Worm (Caenorhabditis elegans): ENCODE data around the gene msp-51.

msp-51 gene

DNA sequence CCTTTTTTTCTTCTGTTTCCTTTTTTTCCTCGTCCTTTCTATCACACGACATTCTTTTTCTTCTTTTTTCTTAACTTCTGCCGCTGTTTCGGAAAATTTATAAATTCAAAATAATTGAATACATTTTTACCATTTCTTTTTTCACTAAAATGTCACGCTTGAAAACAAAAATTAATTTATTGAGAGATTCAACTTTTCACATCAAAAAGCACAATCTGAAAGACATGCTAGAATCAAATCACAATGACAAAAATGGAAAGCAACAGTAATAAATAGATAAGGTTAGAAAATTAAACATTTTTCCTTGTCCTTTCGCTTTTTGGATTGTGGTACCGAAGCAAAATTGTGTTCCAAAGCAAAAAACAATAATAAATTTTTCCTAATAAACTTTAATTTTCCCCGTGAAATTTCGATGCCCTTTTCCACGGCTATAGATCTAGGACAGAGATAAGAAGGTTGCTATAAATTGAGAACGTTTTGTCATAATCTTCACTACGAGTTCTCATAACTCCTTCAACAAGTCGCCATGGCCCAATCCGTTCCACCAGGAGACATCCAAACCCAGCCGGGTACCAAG, 2.4 kb upstream of the msp-51 start, which contains the start of the genes ZK354.6 and msp-113:
Gene ZK354.6 (minus strand): TSS at position 101 of the 577 bp plus-strand sequence.
Gene msp-113 (plus strand): TSS at position 527 of the 577 bp plus-strand sequence.
- TF ChIP-seq tbx-37 (GFP tag; conservative IDR thresholded peaks at IDR 0.05), result no peak
- TF ChIP-seq hmbx-1 (tag; optimal IDR thresholded peaks at IDR 0.05), result no peak
- no peak for TF ChIP-seq hmg-4 (GFP tag; optimal IDR thresholded peaks at IDR 0.05)
- TF ChIP-seq ama-1 (optimal IDR thresholded peaks at IDR 0.05), result no peak
- TF ChIP-seq aly-1 (tag; optimal IDR thresholded peaks at IDR 0.05), result no peak
- no peak for TF ChIP-seq ets-7 (tag; optimal IDR thresholded peaks at IDR 0.05)
- TF ChIP-seq tra-4 (tag; optimal IDR thresholded peaks at IDR 0.05), result no peak
- TF ChIP-seq hnd-1 (tag; optimal IDR thresholded peaks at IDR 0.05), result no peak
- TF ChIP-seq pes-1 (GFP tag; IDR thresholded peaks at IDR 0.05), result no peak
- no peak for TF ChIP-seq F13C5.2 (tag; optimal IDR thresholded peaks at IDR 0.05)
- TF ChIP-seq B0310.2 (tag; optimal IDR thresholded peaks at IDR 0.05), result no peak
- no peak for TF ChIP-seq scrt-1 (GFP tag; IDR thresholded peaks at IDR 0.05)
- TF ChIP-seq flt-1 (GFP tag; IDR thresholded peaks at IDR 0.05), result no peak
- no peak for TF ChIP-seq ceh-13 (GFP tag; optimal IDR thresholded peaks at IDR 0.05)
- TF ChIP-seq sea-1 (GFP tag; conservative IDR thresholded peaks at IDR 0.05), result no peak
- TF ChIP-seq ceh-36 (tag; optimal IDR thresholded peaks at IDR 0.05), result no peak
- TF ChIP-seq tbx-11 (GFP tag; IDR thresholded peaks at IDR 0.05), result no peak

DNA sequence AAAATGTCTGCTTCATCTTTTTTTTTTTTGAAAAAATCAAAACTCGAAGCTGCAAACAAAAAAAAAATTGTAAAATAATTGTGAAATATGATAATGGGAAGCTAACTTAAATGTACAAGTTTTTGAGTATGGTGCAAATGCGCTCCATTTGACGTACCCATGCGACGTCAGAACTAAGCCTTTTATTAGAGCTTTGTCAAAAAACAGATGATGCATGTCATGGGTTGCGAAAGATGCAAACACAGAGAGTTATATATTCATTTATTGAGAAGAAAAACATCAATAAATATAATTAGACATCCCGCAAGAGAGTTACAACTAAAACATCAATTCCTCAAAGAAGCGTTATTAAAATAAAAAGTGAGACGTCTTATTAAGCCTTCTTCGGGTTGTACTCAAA, 673 bp downstream of the msp-51 start:
- no peak for TF ChIP-seq ceh-13 (GFP tag; optimal IDR thresholded peaks at IDR 0.05)
- TF ChIP-seq ceh-36 (tag; optimal IDR thresholded peaks at IDR 0.05), result no peak

DNA sequence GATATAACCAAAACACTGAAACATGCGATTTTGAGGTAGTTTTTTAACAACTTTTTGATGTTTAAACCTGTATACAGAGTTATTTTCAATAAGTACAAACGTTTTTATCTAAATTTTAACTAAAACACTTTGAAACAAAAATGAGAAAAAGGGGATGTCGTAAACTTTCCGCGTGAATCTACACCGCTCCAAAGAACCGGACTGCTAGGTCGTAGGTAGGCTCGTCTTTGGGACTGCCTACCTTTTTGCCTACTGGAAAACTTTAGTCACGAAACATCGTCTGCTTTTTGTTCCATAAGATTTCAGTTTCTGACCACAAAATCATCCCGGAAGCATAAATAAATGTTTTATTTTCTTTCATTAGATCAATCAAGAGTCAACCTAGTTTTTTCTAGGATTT, 3.9 kb downstream of the msp-51 start:
- no peak for TF ChIP-seq tra-4 (tag; optimal IDR thresholded peaks at IDR 0.05)
- TF ChIP-seq ceh-13 (GFP tag; optimal IDR thresholded peaks at IDR 0.05), result no peak
- no peak for TF ChIP-seq flt-1 (GFP tag; IDR thresholded peaks at IDR 0.05)
- TF ChIP-seq B0310.2 (tag; optimal IDR thresholded peaks at IDR 0.05), result no peak
- TF ChIP-seq ceh-36 (tag; optimal IDR thresholded peaks at IDR 0.05), result no peak
- no peak for TF ChIP-seq hnd-1 (tag; optimal IDR thresholded peaks at IDR 0.05)
- TF ChIP-seq tbx-11 (GFP tag; IDR thresholded peaks at IDR 0.05), result no peak
- no peak for TF ChIP-seq scrt-1 (GFP tag; IDR thresholded peaks at IDR 0.05)
- TF ChIP-seq sea-1 (GFP tag; conservative IDR thresholded peaks at IDR 0.05), result no peak
- no peak for TF ChIP-seq tbx-37 (GFP tag; conservative IDR thresholded peaks at IDR 0.05)
- TF ChIP-seq hmbx-1 (tag; optimal IDR thresholded peaks at IDR 0.05), result no peak
- TF ChIP-seq pes-1 (GFP tag; IDR thresholded peaks at IDR 0.05), result no peak
- no peak for TF ChIP-seq ama-1 (optimal IDR thresholded peaks at IDR 0.05)

DNA sequence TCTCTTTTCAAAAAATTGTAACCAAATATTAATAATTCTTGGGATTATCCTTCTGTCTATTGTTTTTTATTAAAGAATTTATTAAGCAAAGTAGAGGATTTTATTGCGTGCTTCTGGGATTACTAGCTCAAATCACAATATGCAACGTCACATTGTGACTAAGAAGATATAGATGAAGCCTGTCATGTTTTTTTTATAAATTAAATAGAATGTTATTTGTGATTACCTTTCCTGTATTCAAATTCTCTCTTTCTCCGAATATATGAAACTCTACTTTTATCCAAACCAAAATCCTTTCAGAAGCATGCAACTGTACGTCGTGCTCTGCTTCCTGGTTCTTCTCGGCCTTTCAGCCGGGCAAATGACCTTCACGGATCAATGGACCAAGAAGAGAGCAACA, 4.6 kb downstream of the msp-51 start, which contains the start of gene nlp-47:
Gene nlp-47 (plus strand): TSS at position 301 of the 400 bp plus-strand sequence.
- TF ChIP-seq ceh-13 (GFP tag; optimal IDR thresholded peaks at IDR 0.05) (no peak), pes-1 (GFP tag; IDR thresholded peaks at IDR 0.05) (no peak), ets-7 (tag; optimal IDR thresholded peaks at IDR 0.05) (no peak), hnd-1 (tag; optimal IDR thresholded peaks at IDR 0.05) (no peak), hmbx-1 (tag; optimal IDR thresholded peaks at IDR 0.05) (no peak), tbx-11 (GFP tag; IDR thresholded peaks at IDR 0.05) (no peak), hmg-4 (GFP tag; optimal IDR thresholded peaks at IDR 0.05) (no peak), ceh-36 (tag; optimal IDR thresholded peaks at IDR 0.05) (no peak), ama-1 (optimal IDR thresholded peaks at IDR 0.05) (no peak), tra-4 (tag; optimal IDR thresholded peaks at IDR 0.05) (no peak), F13C5.2 (tag; optimal IDR thresholded peaks at IDR 0.05) (no peak), scrt-1 (GFP tag; IDR thresholded peaks at IDR 0.05) (no peak), aly-1 (tag; optimal IDR thresholded peaks at IDR 0.05) (no peak), sea-1 (GFP tag; conservative IDR thresholded peaks at IDR 0.05) (no peak), tbx-37 (GFP tag; conservative IDR thresholded peaks at IDR 0.05) (no peak), flt-1 (GFP tag; IDR thresholded peaks at IDR 0.05) (no peak), B0310.2 (tag; optimal IDR thresholded peaks at IDR 0.05) (no peak)

DNA sequence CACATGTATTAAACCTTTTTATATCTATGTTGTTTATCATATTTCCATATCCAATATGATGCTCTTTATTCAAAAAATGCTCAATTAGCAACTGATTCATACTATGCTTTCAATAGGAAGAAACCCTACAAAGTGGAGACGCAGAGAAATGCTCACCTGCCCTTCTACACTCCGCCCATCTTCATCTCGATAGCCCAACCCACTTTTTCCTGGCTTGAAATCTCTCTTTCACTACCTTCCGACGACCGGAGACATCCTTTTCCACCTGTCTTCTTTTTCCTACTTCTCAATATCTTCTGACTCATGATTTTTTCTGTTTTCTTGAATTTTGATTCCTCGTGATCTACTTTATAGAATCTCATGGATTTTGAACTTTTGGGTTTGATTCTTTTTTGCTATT, 6.2 kb downstream of the msp-51 start:
- no peak for TF ChIP-seq B0310.2 (tag; optimal IDR thresholded peaks at IDR 0.05)
- TF ChIP-seq tbx-11 (GFP tag; IDR thresholded peaks at IDR 0.05), result no peak
- no peak for TF ChIP-seq ceh-13 (GFP tag; optimal IDR thresholded peaks at IDR 0.05)
- TF ChIP-seq tbx-37 (GFP tag; conservative IDR thresholded peaks at IDR 0.05), result no peak
- no peak for TF ChIP-seq pes-1 (GFP tag; IDR thresholded peaks at IDR 0.05)
- no peak for TF ChIP-seq scrt-1 (GFP tag; IDR thresholded peaks at IDR 0.05)
- no peak for TF ChIP-seq ets-7 (tag; optimal IDR thresholded peaks at IDR 0.05)
- TF ChIP-seq F13C5.2 (tag; optimal IDR thresholded peaks at IDR 0.05), result no peak
- TF ChIP-seq aly-1 (tag; optimal IDR thresholded peaks at IDR 0.05), result no peak
- TF ChIP-seq hnd-1 (tag; optimal IDR thresholded peaks at IDR 0.05), result no peak

DNA sequence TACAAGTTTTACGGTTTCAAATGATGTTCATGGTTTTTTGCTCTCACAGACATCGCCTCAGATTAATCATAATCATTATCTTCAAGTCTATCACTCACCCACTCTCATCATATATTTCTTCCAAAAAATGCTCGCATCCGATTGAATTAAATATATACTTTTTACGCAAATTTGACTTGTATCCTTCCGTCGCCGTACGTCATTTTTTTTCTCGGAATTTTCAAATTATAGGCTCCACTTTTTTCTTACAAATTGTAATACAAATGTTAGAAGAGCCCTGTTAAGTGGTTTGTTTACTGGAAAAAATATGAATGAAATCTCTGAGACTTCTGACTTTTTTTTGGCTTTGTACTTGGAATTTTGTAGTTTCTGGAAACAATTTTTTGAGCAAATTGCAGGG, 8.0 kb downstream of the msp-51 start:
- no peak for TF ChIP-seq ama-1 (optimal IDR thresholded peaks at IDR 0.05)
- no peak for TF ChIP-seq sea-1 (GFP tag; conservative IDR thresholded peaks at IDR 0.05)
- TF ChIP-seq ets-7 (tag; optimal IDR thresholded peaks at IDR 0.05), result no peak
- TF ChIP-seq flt-1 (GFP tag; IDR thresholded peaks at IDR 0.05), result no peak

DNA sequence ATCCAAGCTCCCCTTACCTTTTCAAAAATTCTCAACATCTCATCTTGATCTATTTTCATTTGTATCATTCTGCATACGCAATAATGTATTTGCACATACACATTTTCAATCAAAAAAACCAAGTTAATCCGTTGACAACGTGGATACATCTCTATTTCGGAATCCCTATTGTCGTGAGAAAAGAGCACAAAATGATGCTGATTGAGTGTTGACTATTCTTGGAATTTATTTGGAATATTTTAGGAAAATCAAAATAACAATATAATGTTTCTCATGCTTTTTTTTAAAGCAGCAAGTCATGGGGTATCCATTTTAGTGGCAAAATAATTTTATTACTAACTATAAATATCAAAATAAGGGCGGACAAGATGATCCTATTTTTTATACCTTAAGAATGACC, 13.7 kb downstream of the msp-51 start:
- TF ChIP-seq ama-1 (optimal IDR thresholded peaks at IDR 0.05) (no peak), pes-1 (GFP tag; IDR thresholded peaks at IDR 0.05) (no peak), ceh-36 (tag; optimal IDR thresholded peaks at IDR 0.05) (no peak)

DNA sequence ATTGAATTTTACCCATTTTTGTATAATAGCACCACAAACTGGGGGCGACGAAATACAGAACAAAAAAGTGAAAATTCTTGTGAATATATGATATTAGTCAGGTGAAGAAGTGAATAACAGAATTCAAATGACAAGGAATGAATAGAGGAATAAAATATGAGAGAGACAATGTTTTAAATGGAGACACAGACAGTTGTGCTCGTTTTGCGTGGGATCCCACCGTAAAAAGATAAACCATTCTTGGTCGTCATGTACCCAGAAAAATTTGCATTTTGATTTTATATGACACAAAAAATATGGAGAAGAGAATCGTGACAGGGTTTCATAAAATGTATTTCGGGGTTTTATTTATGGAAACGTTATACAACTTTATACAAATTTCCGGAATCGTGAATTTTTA, 17.4 kb downstream of the msp-51 start, which contains the start of gene F36H12.17:
Gene F36H12.17 (minus strand): TSS at position 101 of the 400 bp plus-strand sequence.
- TF ChIP-seq ceh-36 (tag; optimal IDR thresholded peaks at IDR 0.05), result no peak
- TF ChIP-seq hmbx-1 (tag; optimal IDR thresholded peaks at IDR 0.05), result no peak
- TF ChIP-seq F13C5.2 (tag; optimal IDR thresholded peaks at IDR 0.05), result no peak
- no peak for TF ChIP-seq flt-1 (GFP tag; IDR thresholded peaks at IDR 0.05)
- TF ChIP-seq B0310.2 (tag; optimal IDR thresholded peaks at IDR 0.05), result no peak
- TF ChIP-seq sea-1 (GFP tag; conservative IDR thresholded peaks at IDR 0.05), result no peak

Measured in whole organism, early embryonic.